Worm (Caenorhabditis elegans) whole organism, L4 larva: ENCODE data around the gene cul-4.
A peak's percentile ranks its signal among the peaks of the same experiment; 100 is the strongest.

Experiments
- F26F4.8 ChIP-seq: fragments of 200-800 bp; sonication (Bioruptor generic); conservative IDR thresholded peaks from 2 replicates; pipeline ENCODE4 v1.3.6; 2022; ENCODE audit warnings: missing genetic modification characterization, missing compliant biosample characterization
- F49E8.2 ChIP-seq: sonication (generic microtip); optimal IDR thresholded peaks from 2 replicates; lab custom pipeline; 2016; ENCODE audit warnings: missing compliant biosample characterization, mild to moderate bottlenecking, missing genetic modification characterization, borderline replicate concordance
- T20F7.1 ChIP-seq: fragments of 200-800 bp; sonication (Bioruptor generic); optimal IDR thresholded peaks from 2 replicates; lab custom pipeline; 2018; ENCODE audit warnings: mild to moderate bottlenecking, missing genetic modification characterization, missing compliant biosample characterization
- ZK546.5 ChIP-seq, 2 experiments: sonication (generic microtip); optimal IDR thresholded peaks; 2 replicates each; lab custom pipeline; 2017; ENCODE audit warnings: missing biosample characterization in 2 of 2, missing genetic modification characterization in 2 of 2
- aha-1 ChIP-seq: fragments of 150-350 bp; peaks from one replicate; lab custom pipeline; 2014; ENCODE audit warnings: missing biosample characterization, missing genetic modification characterization
- aly-2 ChIP-seq: sonication (generic microtip); optimal IDR thresholded peaks from 2 replicates; lab custom pipeline; 2018; ENCODE audit warnings: missing biosample characterization, missing genetic modification characterization
- arid-1 ChIP-seq: fragments of 200-800 bp; sonication (Bioruptor generic); conservative IDR thresholded peaks from 2 replicates; pipeline ENCODE4 v1.3.6; 2022; ENCODE audit warnings: missing genetic modification reagents, missing genetic modification characterization, missing compliant biosample characterization
- ceh-28 ChIP-seq: fragments of 150-350 bp; optimal IDR thresholded peaks from 2 replicates; lab custom pipeline; 2014; ENCODE audit warnings: missing biosample characterization, missing genetic modification reagents, missing genetic modification characterization
- ces-1 ChIP-seq: fragments of 150-350 bp; sonication (generic microtip); optimal IDR thresholded peaks from 4 replicates; lab custom pipeline; 2014; ENCODE audit warnings: missing biosample characterization, missing genetic modification reagents, missing genetic modification characterization
- dmd-6 ChIP-seq: fragments of 200-800 bp; sonication (Bioruptor generic); IDR thresholded peaks from 2 replicates; pipeline ENCODE4 v1.3.6; 2022; ENCODE audit warnings: missing genetic modification reagents, missing genetic modification characterization, missing compliant biosample characterization
- dmd-9 ChIP-seq: fragments of 200-800 bp; sonication (Bioruptor generic); IDR thresholded peaks from 2 replicates; pipeline ENCODE4 v1.3.6; 2022; ENCODE audit warnings: missing genetic modification reagents, missing genetic modification characterization, missing compliant biosample characterization
- dpl-1 ChIP-seq: fragments of 150-350 bp; optimal IDR thresholded peaks from 2 replicates; lab custom pipeline; 2014; ENCODE audit warnings: missing biosample characterization, missing genetic modification reagents, missing genetic modification characterization
- egl-27 ChIP-seq: sonication (generic microtip); optimal IDR thresholded peaks from 3 replicates; lab custom pipeline; 2017; ENCODE audit warnings: missing biosample characterization, missing genetic modification reagents, missing genetic modification characterization
- gei-8 ChIP-seq: fragments of 200-800 bp; sonication (Bioruptor generic); optimal IDR thresholded peaks from 2 replicates; lab custom pipeline; 2018; ENCODE audit warnings: mild to moderate bottlenecking, missing genetic modification characterization, missing compliant biosample characterization
- hlh-11 ChIP-seq: fragments of 200-800 bp; sonication (Bioruptor generic); optimal IDR thresholded peaks from 2 replicates; lab custom pipeline; 2018; ENCODE audit warnings: mild to moderate bottlenecking, missing genetic modification characterization, missing compliant biosample characterization
- hmg-1.1 ChIP-seq: fragments of 200-800 bp; sonication (Bioruptor generic); IDR thresholded peaks from 2 replicates; pipeline ENCODE4 v1.3.6; 2022; ENCODE audit warnings: missing genetic modification reagents, missing genetic modification characterization, missing compliant biosample characterization
- jun-1 ChIP-seq: fragments of 150-350 bp; optimal IDR thresholded peaks from 2 replicates; lab custom pipeline; 2014; ENCODE audit warnings: missing biosample characterization, missing genetic modification reagents, missing genetic modification characterization
- lsy-2 ChIP-seq, 2 experiments: fragments of 150-350 bp in 1 of 2; sonication (generic microtip) in 1 of 2; optimal IDR thresholded peaks; 2 replicates each; lab custom pipeline; 2014 to 2017; ENCODE audit warnings: missing biosample characterization in 2 of 2, missing genetic modification characterization in 2 of 2
- madf-9 ChIP-seq: fragments of 200-800 bp; sonication (Bioruptor generic); conservative IDR thresholded peaks from 2 replicates; pipeline ENCODE4 v1.3.6; 2022; ENCODE audit warnings: missing genetic modification reagents, missing genetic modification characterization, missing compliant biosample characterization
- mdl-1 ChIP-seq, 2 experiments: fragments of 150-350 bp in 1 of 2; sonication (generic microtip) in 1 of 2; optimal IDR thresholded peaks; 2 replicates each; lab custom pipeline; 2014 to 2017; ENCODE audit warnings: missing biosample characterization in 2 of 2, missing genetic modification characterization in 2 of 2
- mep-1 ChIP-seq: fragments of 150-350 bp; sonication (generic microtip); optimal IDR thresholded peaks from 3 replicates; lab custom pipeline; 2014; ENCODE audit warnings: missing biosample characterization, missing genetic modification characterization
- mes-2 ChIP-seq: sonication (generic microtip); optimal IDR thresholded peaks from 2 replicates; lab custom pipeline; 2016; ENCODE audit warnings: missing genotype, mild to moderate bottlenecking, missing genetic modification characterization, missing compliant biosample characterization; ENCODE audit not compliant: poor library complexity, severe bottlenecking
- mxl-2 ChIP-seq: fragments of 200-800 bp; sonication (Bioruptor generic); conservative IDR thresholded peaks from 2 replicates; pipeline ENCODE4 v1.3.6; 2022; ENCODE audit warnings: missing genetic modification reagents, missing genetic modification characterization, missing compliant biosample characterization
- nhr-237 ChIP-seq: sonication (generic microtip); optimal IDR thresholded peaks from 2 replicates; lab custom pipeline; 2017; ENCODE audit warnings: missing biosample characterization, missing genetic modification characterization
- nhr-42 ChIP-seq: fragments of 200-800 bp; sonication (Bioruptor generic); IDR thresholded peaks from 2 replicates; pipeline ENCODE4 v1.3.6; 2022; ENCODE audit warnings: missing genetic modification characterization, missing compliant biosample characterization
- nhr-77 ChIP-seq: fragments of 150-350 bp; optimal IDR thresholded peaks from 2 replicates; lab custom pipeline; 2014; ENCODE audit warnings: missing biosample characterization, missing genetic modification characterization
- pqm-1 ChIP-seq: sonication (generic microtip); optimal IDR thresholded peaks from 2 replicates; lab custom pipeline; 2017; ENCODE audit warnings: missing biosample characterization, missing genetic modification characterization
- rbr-2 ChIP-seq: sonication (generic microtip); optimal IDR thresholded peaks from 2 replicates; lab custom pipeline; 2016; ENCODE audit warnings: missing genotype, missing genetic modification characterization, missing compliant biosample characterization
- sdz-12 ChIP-seq: fragments of 200-800 bp; sonication (Bioruptor generic); optimal IDR thresholded peaks from 2 replicates; lab custom pipeline; 2018; ENCODE audit warnings: mild to moderate bottlenecking, missing genetic modification characterization, missing compliant biosample characterization
- set-16 ChIP-seq: fragments of 200-800 bp; sonication (Bioruptor generic); IDR thresholded peaks from 2 replicates; pipeline ENCODE4 v1.3.6; 2022; ENCODE audit warnings: missing genetic modification reagents, missing genetic modification characterization, missing compliant biosample characterization
- spr-3 ChIP-seq: fragments of 200-800 bp; sonication (Bioruptor generic); optimal IDR thresholded peaks from 2 replicates; lab custom pipeline; 2018; ENCODE audit warnings: mild to moderate bottlenecking, missing genetic modification characterization, missing compliant biosample characterization
- zag-1 ChIP-seq: fragments of 150-350 bp; optimal IDR thresholded peaks from 2 replicates; lab custom pipeline; 2014; ENCODE audit warnings: missing biosample characterization, missing genetic modification characterization
- zip-11 ChIP-seq: fragments of 200-800 bp; sonication (Bioruptor generic); IDR thresholded peaks from 2 replicates; pipeline ENCODE4 v1.3.6; 2022; ENCODE audit warnings: missing genetic modification characterization, missing compliant biosample characterization
- ztf-11 ChIP-seq: fragments of 150-350 bp; optimal IDR thresholded peaks from 2 replicates; lab custom pipeline; 2014; ENCODE audit warnings: missing biosample characterization, missing genetic modification characterization
- ztf-7 ChIP-seq: fragments of 150-350 bp; optimal IDR thresholded peaks from 2 replicates; lab custom pipeline; 2014; ENCODE audit warnings: missing biosample characterization, missing genetic modification characterization

The cul-4 gene

ce11 chrII:7298197-7298682 lies 3.7 kb upstream of the cul-4 start, which contains the start of gene puf-8:
puf-8 (minus strand) TSS chrII:7298247.
- no peak for TF ChIP-seq pqm-1 (tag; lab: Kevin White, UChicago)
- TF ChIP-seq aly-2 (tag; lab: Kevin White, UChicago) = no peak
- TF ChIP-seq sdz-12 (GFP tag; lab: Kevin White, UChicago) = no peak
- TF ChIP-seq gei-8 (GFP tag; lab: Kevin White, UChicago) = no peak
- TF ChIP-seq, all 104 proteins: peak for 0

ce11 chrII:7299042-7299441 lies 2.9 kb upstream of the cul-4 start, which contains the start of gene C30G12.1:
C30G12.1 (plus strand) TSS chrII:7299342.
- TF ChIP-seq zag-1 (tag; lab: Kevin White, UChicago) = no peak
- TF ChIP-seq jun-1 (tag; lab: Kevin White, UChicago) = no peak
- no peak for TF ChIP-seq zip-11
- no peak for TF ChIP-seq aha-1 (tag; lab: Kevin White, UChicago)
- no peak for TF ChIP-seq mes-2 (tag; lab: Kevin White, UChicago)
- TF ChIP-seq nhr-42 (GFP tag; lab: Robert Waterston, UW) = no peak
- TF ChIP-seq rbr-2 (tag; lab: Kevin White, UChicago) = no peak
- no peak for TF ChIP-seq madf-9 (GFP tag; lab: Robert Waterston, UW)
- no peak for TF ChIP-seq T20F7.1 (GFP tag; lab: Kevin White, UChicago)
- no peak for TF ChIP-seq ztf-11 (tag; lab: Kevin White, UChicago)
- no peak for TF ChIP-seq F49E8.2 (tag; lab: Kevin White, UChicago)
- no peak for TF ChIP-seq set-16 (GFP tag; lab: Robert Waterston, UW)
- no peak for TF ChIP-seq hmg-1.1
- TF ChIP-seq nhr-77 (tag; lab: Kevin White, UChicago) = no peak

DNA sequence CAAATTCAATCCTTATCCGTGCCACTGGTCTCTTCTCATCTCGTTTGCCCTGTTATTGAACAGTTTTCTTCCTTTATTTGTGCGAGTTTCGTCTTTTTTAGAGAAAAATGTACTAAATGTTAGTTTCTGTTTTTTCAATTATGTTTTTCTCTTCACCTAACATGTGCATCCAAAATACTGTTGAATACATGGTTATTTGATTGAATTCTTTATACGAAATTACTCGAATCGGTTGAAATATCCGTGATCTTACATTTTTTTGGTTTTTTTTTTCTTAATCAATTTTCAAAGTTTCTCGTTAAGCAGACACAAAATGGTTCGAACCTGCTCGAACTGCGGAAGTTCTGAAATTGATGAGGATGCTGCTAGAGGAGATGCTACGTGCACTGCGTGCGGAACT lies 3.7 kb downstream of the cul-4 start, which contains the start of gene brf-1:
Gene brf-1 (plus strand): TSS at position 301 of the 400 bp plus-strand sequence.
- TF ChIP-seq mdl-1 (tag; optimal IDR thresholded peaks at IDR 0.05; lab: Kevin White, UChicago) = no peak
- TF ChIP-seq mxl-2 (GFP tag; lab: Robert Waterston, UW) = no peak
- no peak for TF ChIP-seq mep-1 (tag; lab: Kevin White, UChicago)
- TF ChIP-seq ceh-28 (tag; lab: Kevin White, UChicago) = no peak
- no peak for TF ChIP-seq spr-3 (GFP tag; lab: Kevin White, UChicago)
- TF ChIP-seq arid-1 = no peak
- TF ChIP-seq mes-2 (tag; lab: Kevin White, UChicago) = no peak
- TF ChIP-seq egl-27 (tag; lab: Kevin White, UChicago) = no peak
- TF ChIP-seq dpl-1 = no peak
- no peak for TF ChIP-seq dmd-9
- TF ChIP-seq ZK546.5 (tag; optimal IDR thresholded peaks at IDR 0.05; lab: Kevin White, UChicago) = no peak
- no peak for TF ChIP-seq nhr-42 (GFP tag; lab: Robert Waterston, UW)
- TF ChIP-seq T20F7.1 (GFP tag; lab: Kevin White, UChicago) = no peak
- no peak for TF ChIP-seq dmd-6 (GFP tag; lab: Robert Waterston, UW)
- TF ChIP-seq nhr-237 (tag; lab: Kevin White, UChicago) = no peak
- no peak for TF ChIP-seq F26F4.8 (GFP tag; lab: Robert Waterston, UW)

DNA sequence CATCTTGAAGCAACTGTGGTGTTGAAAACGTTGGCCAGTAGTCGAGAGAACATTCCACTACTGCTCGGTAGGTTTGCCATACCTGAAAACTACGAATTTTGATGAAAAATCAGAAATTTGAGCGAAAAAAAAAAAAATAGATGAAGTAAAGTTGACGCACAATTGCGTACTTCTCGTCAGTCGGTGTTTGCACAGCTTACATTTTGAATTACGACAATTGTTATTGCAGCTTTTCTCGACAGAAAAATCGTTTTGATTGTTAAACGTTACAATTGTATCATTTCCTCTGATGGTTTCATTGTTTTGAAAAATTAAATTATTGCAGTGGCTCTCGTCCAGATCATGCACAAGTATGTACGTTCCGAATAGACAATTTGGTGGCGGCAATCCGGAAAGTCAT lies 8.1 kb downstream of the cul-4 start, which contains the start of the genes F45E12.5 and cnep-1:
Gene F45E12.5 (minus strand): TSS at position 93 of the 400 bp plus-strand sequence.
Gene cnep-1 (plus strand): TSS at position 326 of the 400 bp plus-strand sequence.
- peak in 1 of 2 experiments; percentile 34 for TF ChIP-seq lsy-2 (tag; optimal IDR thresholded peaks at IDR 0.05; lab: Kevin White, UChicago)
- no peak for TF ChIP-seq ceh-28 (tag; lab: Kevin White, UChicago)
- TF ChIP-seq mep-1 (tag; lab: Kevin White, UChicago) = no peak
- TF ChIP-seq T20F7.1 (GFP tag; lab: Kevin White, UChicago) = no peak
- TF ChIP-seq hlh-11 (tag; lab: Kevin White, UChicago) = no peak
- no peak for TF ChIP-seq ztf-7
- no peak for TF ChIP-seq ces-1
- no peak for TF ChIP-seq zip-11
